Worm (Caenorhabditis elegans): ENCODE results near the gene lex-1.

- TF ChIP-seq unc-62 (GFP tag; optimal IDR thresholded peaks at IDR 0.05 in 1 of 2): no peak
- TF ChIP-seq unc-62 (tag; optimal IDR thresholded peaks at IDR 0.05): no peak
- TF ChIP-seq F49E8.2 (tag; optimal IDR thresholded peaks at IDR 0.05; ENCODE audit: borderline replicate concordance): no peak
- no peak for TF ChIP-seq lin-15B (tag; optimal IDR thresholded peaks at IDR 0.05)
- TF ChIP-seq nhr-76 (tag; optimal IDR thresholded peaks at IDR 0.05): no peak
- TF ChIP-seq pha-4 (GFP tag; IDR thresholded peaks at IDR 0.05): 0 out of 2 replicates have a peak, but pooled peaks have one; percentile 11
- no peak for TF ChIP-seq pha-4 (tag; optimal IDR thresholded peaks at IDR 0.05)
- TF ChIP-seq egl-27 (tag; optimal IDR thresholded peaks at IDR 0.05): no peak
- no peak for TF ChIP-seq zag-1 (tag; optimal IDR thresholded peaks at IDR 0.05)
- TF ChIP-seq lsy-2 (tag; optimal IDR thresholded peaks at IDR 0.05): no peak
- TF ChIP-seq spr-3 (GFP tag; optimal IDR thresholded peaks at IDR 0.05): no peak
- TF ChIP-seq vab-7 (GFP tag; IDR thresholded peaks at IDR 0.05): no peak
- no peak for TF ChIP-seq ces-1 (GFP tag; optimal IDR thresholded peaks at IDR 0.05)
Observed at ce11 chrIV:12084178-12084577, 4.9 kb downstream of the lex-1 start, which contains the start of gene repo-1.
